Worm (Caenorhabditis elegans) whole organism, L4 larva: ENCODE measurements around the gene clec-5.

Experiments used
- R02D3.7 ChIP-seq: fragments of 150-350 bp; sonication (generic microtip); optimal IDR thresholded peaks from 3 replicates; lab custom pipeline; 2014; ENCODE audit warnings: missing biosample characterization, missing genetic modification characterization
- ceh-62 ChIP-seq: sonication (generic microtip); optimal IDR thresholded peaks from 2 replicates; lab custom pipeline; 2017; ENCODE audit warnings: missing biosample characterization, missing genetic modification characterization
- daf-12 ChIP-seq: fragments of 150-350 bp; optimal IDR thresholded peaks from 2 replicates; lab custom pipeline; 2014; ENCODE audit warnings: missing biosample characterization, missing genetic modification reagents, missing genetic modification characterization
- fkh-10 ChIP-seq: fragments of 150-350 bp; optimal IDR thresholded peaks from 2 replicates; lab custom pipeline; 2014; ENCODE audit warnings: missing biosample characterization, missing genetic modification reagents, missing genetic modification characterization
- nhr-42 ChIP-seq: fragments of 200-800 bp; sonication (Bioruptor generic); IDR thresholded peaks from 2 replicates; pipeline ENCODE4 v1.3.6; 2022; ENCODE audit warnings: missing genetic modification characterization, missing compliant biosample characterization
- nhr-76 ChIP-seq: fragments of 150-350 bp; optimal IDR thresholded peaks from 2 replicates; lab custom pipeline; 2014; ENCODE audit warnings: missing biosample characterization, missing genetic modification characterization
- ztf-11 ChIP-seq: fragments of 150-350 bp; optimal IDR thresholded peaks from 2 replicates; lab custom pipeline; 2014; ENCODE audit warnings: missing biosample characterization, missing genetic modification characterization

- TF ChIP-seq R02D3.7 (tag; lab: Kevin White, UChicago) (no peak), fkh-10 (no peak), daf-12 (no peak), ceh-62 (tag; lab: Kevin White, UChicago) (no peak), nhr-42 (GFP tag; lab: Robert Waterston, UW) (no peak), nhr-76 (tag; lab: Kevin White, UChicago) (no peak), ztf-11 (no peak)
Measured at ce11 chrIII:4842173-4842572, 41.2 kb downstream of the clec-5 start, which contains the start of gene clec-156.
